Fruit fly (Drosophila melanogaster) Kc167 (cell line): ENCODE measurements around the gene Gcn5.

Source experiments
- Sin3A ChIP-seq: fragments of >200 bp; optimal IDR thresholded peaks from 2 replicates; lab custom pipeline; 2018; ENCODE audit warnings: missing external identifiers
- insv ChIP-seq: fragments of >200 bp; optimal IDR thresholded peaks from 3 replicates; lab custom pipeline; 2018; ENCODE audit warnings: missing external identifiers

DNA sequence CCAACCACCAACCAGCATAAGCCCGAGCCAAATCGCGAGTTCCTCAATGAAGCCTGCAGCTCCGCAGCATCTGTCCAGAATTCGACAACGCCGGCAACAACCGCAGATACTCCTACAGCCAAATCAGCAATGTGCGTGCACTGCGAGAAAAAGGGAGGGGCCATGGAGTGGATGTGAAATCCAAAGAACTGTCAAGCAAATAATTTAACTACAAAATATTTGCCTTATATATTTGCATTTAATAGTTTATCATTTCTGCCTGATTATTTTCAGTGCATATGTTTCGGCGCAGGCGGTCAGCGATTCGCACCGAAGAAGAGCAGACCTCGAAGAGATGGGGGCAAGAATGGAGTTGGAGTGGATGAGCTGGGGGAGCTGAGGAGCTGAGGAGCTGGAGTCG lies 27.9 kb upstream of the Gcn5 start:
- TF ChIP-seq Sin3A (lab: Kevin White, UChicago) (no peak), insv (lab: Kevin White, UChicago) (no peak)
